Fruit fly (Drosophila melanogaster) whole organism, embryonic: ENCODE measurements around the gene capu.
A peak's percentile ranks its signal among the peaks of the same experiment; 100 is the strongest.

Experiments
- BEAF-32 ChIP-seq: fragments of 200-800 bp; sonication (Bioruptor generic); optimal IDR thresholded peaks from 3 replicates; lab custom pipeline; 2017; ENCODE audit warnings: missing biosample characterization, missing genetic modification characterization, mild to moderate bottlenecking, moderate library complexity, missing genetic modification reagents
- CG10462 ChIP-seq: fragments of 200-800 bp; sonication (Bioruptor generic); optimal IDR thresholded peaks from 2 replicates; lab custom pipeline; 2016; ENCODE audit warnings: missing biosample characterization, missing genetic modification characterization
- CG12219 ChIP-seq: fragments of 200-800 bp; sonication (Bioruptor generic); optimal IDR thresholded peaks from 3 replicates; lab custom pipeline; 2018; ENCODE audit warnings: missing biosample characterization, mild to moderate bottlenecking, missing genetic modification characterization
- CG12769 ChIP-seq: fragments of 200-800 bp; sonication (Bioruptor generic); optimal IDR thresholded peaks from 2 replicates; lab custom pipeline; 2019; ENCODE audit warnings: missing biosample characterization, mild to moderate bottlenecking, missing genetic modification characterization, moderate library complexity
- CG12942 ChIP-seq: fragments of 200-800 bp; sonication (Bioruptor generic); optimal IDR thresholded peaks from 3 replicates; lab custom pipeline; 2016; ENCODE audit warnings: missing biosample characterization, missing genetic modification characterization
- CG13424 ChIP-seq: fragments of 200-800 bp; sonication (Bioruptor generic); optimal IDR thresholded peaks from 2 replicates; lab custom pipeline; 2019; ENCODE audit warnings: missing biosample characterization, mild to moderate bottlenecking, missing genetic modification characterization, moderate library complexity
- CG1529 ChIP-seq: fragments of 200-800 bp; sonication (Bioruptor generic); optimal IDR thresholded peaks from 3 replicates; lab custom pipeline; 2018; ENCODE audit warnings: missing biosample characterization, missing genetic modification characterization
- CG1603 ChIP-seq: fragments of 200-800 bp; sonication (Bioruptor generic); optimal IDR thresholded peaks from 2 replicates; lab custom pipeline; 2019; ENCODE audit warnings: missing biosample characterization, mild to moderate bottlenecking, missing genetic modification characterization, moderate library complexity
- CG18011 ChIP-seq: fragments of 200-800 bp; sonication (Bioruptor generic); optimal IDR thresholded peaks from 2 replicates; lab custom pipeline; 2017; ENCODE audit warnings: missing biosample characterization, missing genetic modification characterization, mild to moderate bottlenecking, moderate library complexity, missing genotype
- CG18262 ChIP-seq: fragments of 200-800 bp; optimal IDR thresholded peaks from 3 replicates; lab custom pipeline; 2019; ENCODE audit warnings: missing biosample characterization, mild to moderate bottlenecking, missing genetic modification characterization, moderate library complexity
- CG18619 ChIP-seq: fragments of 200-800 bp; sonication (Bioruptor generic); optimal IDR thresholded peaks from 3 replicates; lab custom pipeline; 2017; ENCODE audit warnings: missing biosample characterization, mild to moderate bottlenecking, missing genetic modification characterization
- CG3281 ChIP-seq: fragments of 200-800 bp; sonication (Bioruptor generic); optimal IDR thresholded peaks from 3 replicates; lab custom pipeline; 2017; ENCODE audit warnings: missing biosample characterization, mild to moderate bottlenecking, missing genetic modification characterization
- CG4617 ChIP-seq: fragments of 200-800 bp; sonication (Bioruptor generic); optimal IDR thresholded peaks from 3 replicates; lab custom pipeline; 2016; ENCODE audit warnings: missing biosample characterization, missing genetic modification characterization, borderline replicate concordance
- CG4820 ChIP-seq: fragments of 200-800 bp; sonication (Bioruptor generic); optimal IDR thresholded peaks from 3 replicates; lab custom pipeline; 2016; ENCODE audit warnings: missing biosample characterization, missing genetic modification characterization
- CG6254 ChIP-seq: fragments of 200-800 bp; sonication (Bioruptor generic); optimal IDR thresholded peaks from 3 replicates; lab custom pipeline; 2017; ENCODE audit warnings: mild to moderate bottlenecking, missing biosample characterization, missing genetic modification reagents, missing genetic modification characterization
- CG6813 ChIP-seq: fragments of 200-800 bp; sonication (Bioruptor generic); optimal IDR thresholded peaks from 2 replicates; lab custom pipeline; 2017; ENCODE audit warnings: missing biosample characterization, missing genetic modification characterization, mild to moderate bottlenecking, moderate library complexity, missing genetic modification reagents
- CG7357 ChIP-seq: fragments of 200-800 bp; sonication (Bioruptor generic); IDR thresholded peaks from 3 replicates; pipeline ENCODE4 v1.3.6; 2022; ENCODE audit warnings: missing biosample characterization, missing genetic modification characterization
- CG7786 ChIP-seq: fragments of 200-800 bp; sonication (Bioruptor generic); optimal IDR thresholded peaks from 2 replicates; lab custom pipeline; 2016; ENCODE audit warnings: missing biosample characterization, missing genetic modification characterization
- CG9817 ChIP-seq: fragments of 200-800 bp; sonication (Bioruptor generic); optimal IDR thresholded peaks from 2 replicates; lab custom pipeline; 2018; ENCODE audit warnings: missing biosample characterization, mild to moderate bottlenecking, missing genetic modification characterization, moderate library complexity
- Dfd ChIP-seq, 2 experiments: fragments of >200 bp; optimal IDR thresholded peaks; 2 replicates each; lab custom pipeline; 2017; ENCODE audit warnings: missing biosample characterization in 2 of 2, missing genetic modification characterization in 2 of 2
- E2f1 ChIP-seq: fragments of 200-800 bp; sonication (Bioruptor generic); IDR thresholded peaks from 2 replicates; pipeline ENCODE4 v1.3.6; 2022; ENCODE audit warnings: missing biosample characterization, missing genetic modification characterization
- H15 ChIP-seq: fragments of 200-800 bp; sonication (Bioruptor generic); IDR thresholded peaks from 3 replicates; pipeline ENCODE4 v1.3.6; 2022; ENCODE audit warnings: missing biosample characterization, missing genetic modification characterization
- H2.0 ChIP-seq: fragments of 200-800 bp; sonication (Bioruptor generic); IDR thresholded peaks from 2 replicates; pipeline ENCODE4 v1.3.6; 2022; ENCODE audit warnings: missing biosample characterization, missing genetic modification characterization
- HHEX ChIP-seq: fragments of 200-800 bp; sonication (Bioruptor generic); optimal IDR thresholded peaks from 3 replicates; lab custom pipeline; 2017; ENCODE audit warnings: missing biosample characterization, mild to moderate bottlenecking, missing genetic modification characterization, missing genetic modification reagents
- Hey ChIP-seq: fragments of 200-800 bp; sonication (Bioruptor generic); optimal IDR thresholded peaks from 3 replicates; lab custom pipeline; 2018; ENCODE audit warnings: missing biosample characterization, mild to moderate bottlenecking, missing genetic modification characterization
- Hmr ChIP-seq: fragments of 200-800 bp; sonication (Bioruptor generic); optimal IDR thresholded peaks from 3 replicates; lab custom pipeline; 2017; ENCODE audit warnings: mild to moderate bottlenecking, missing biosample characterization, missing genetic modification reagents, missing genetic modification characterization
- Hr39 ChIP-seq: fragments of >200 bp; optimal IDR thresholded peaks from 2 replicates; lab custom pipeline; 2017
- Hr78 ChIP-seq, 2 experiments: fragments of 200-800 bp in 1 of 2; fragments of >200 bp in 1 of 2; sonication (Bioruptor generic) in 1 of 2; optimal IDR thresholded peaks; 2 replicates each; lab custom pipeline; 2017 to 2019; ENCODE audit warnings: missing biosample characterization in 2 of 2, missing genetic modification characterization in 2 of 2, mild to moderate bottlenecking in 1 of 2, moderate library complexity in 1 of 2
- Max ChIP-seq: fragments of 200-800 bp; sonication (Bioruptor generic); optimal IDR thresholded peaks from 2 replicates; lab custom pipeline; 2016; ENCODE audit warnings: missing biosample characterization, mild to moderate bottlenecking, missing genetic modification characterization
- Med ChIP-seq: fragments of 200-800 bp; sonication (Bioruptor generic); peaks from one replicate; lab custom pipeline; 2016; ENCODE audit warnings: missing biosample characterization, missing genetic modification characterization, mild to moderate bottlenecking, inconsistent platforms, moderate library complexity
- Oli ChIP-seq: fragments of 200-800 bp; sonication (Bioruptor generic); optimal IDR thresholded peaks from 2 replicates; lab custom pipeline; 2018; ENCODE audit warnings: missing biosample characterization, mild to moderate bottlenecking, missing genetic modification characterization, moderate library complexity
- Stat92E ChIP-seq, 3 experiments: fragments of >200 bp in 2 of 3; fragments of 200-800 bp in 1 of 3; sonication (Bioruptor generic) in 1 of 3; optimal IDR thresholded peaks; 2 replicates each; lab custom pipeline; 2017 to 2019; ENCODE audit warnings: missing biosample characterization in 3 of 3, missing genetic modification characterization in 3 of 3, mild to moderate bottlenecking in 1 of 3, moderate library complexity in 1 of 3
- Trl ChIP-seq, 3 experiments: fragments of >200 bp in 2 of 3; fragments of 200-800 bp in 1 of 3; sonication (Bioruptor generic) in 1 of 3; optimal IDR thresholded peaks; 2 replicates in 1 of 3; 3 replicates in 2 of 3; lab custom pipeline; 2016 to 2017; ENCODE audit warnings: missing biosample characterization in 1 of 3, missing genetic modification characterization in 1 of 3
- aop ChIP-seq: fragments of 200-800 bp; sonication (Bioruptor generic); IDR thresholded peaks from 2 replicates; pipeline ENCODE4 v1.3.6; 2022; ENCODE audit warnings: missing biosample characterization, missing genetic modification characterization
- cato ChIP-seq: fragments of 200-800 bp; sonication (Bioruptor generic); optimal IDR thresholded peaks from 2 replicates; lab custom pipeline; 2016; ENCODE audit warnings: missing biosample characterization, missing genetic modification characterization, borderline replicate concordance
- crol ChIP-seq: fragments of 200-800 bp; sonication (Bioruptor generic); IDR thresholded peaks from 2 replicates; pipeline ENCODE4 v1.3.6; 2022; ENCODE audit warnings: missing biosample characterization, missing genetic modification characterization
- da ChIP-seq: fragments of 200-800 bp; sonication (Bioruptor generic); optimal IDR thresholded peaks from 2 replicates; lab custom pipeline; 2016; ENCODE audit warnings: missing biosample characterization, missing genetic modification characterization
- dimm ChIP-seq: fragments of 200-800 bp; sonication (Bioruptor generic); IDR thresholded peaks from 2 replicates; pipeline ENCODE4 v1.3.6; 2022; ENCODE audit warnings: missing biosample characterization, missing genetic modification characterization
- disco-r ChIP-seq: fragments of 200-800 bp; sonication (Bioruptor generic); optimal IDR thresholded peaks from 2 replicates; lab custom pipeline; 2016; ENCODE audit warnings: missing biosample characterization, missing genetic modification characterization
- gce ChIP-seq: fragments of 200-800 bp; sonication (Bioruptor generic); IDR thresholded peaks from 3 replicates; pipeline ENCODE4 v1.3.6; 2022; ENCODE audit warnings: missing biosample characterization, missing genetic modification characterization
- lbe ChIP-seq: fragments of 200-800 bp; sonication (Bioruptor generic); optimal IDR thresholded peaks from 2 replicates; lab custom pipeline; 2016; ENCODE audit warnings: missing biosample characterization, mild to moderate bottlenecking, missing genetic modification characterization
- nerfin-1 ChIP-seq: fragments of 200-800 bp; sonication (Bioruptor generic); optimal IDR thresholded peaks from 3 replicates; lab custom pipeline; 2019; ENCODE audit warnings: missing biosample characterization, mild to moderate bottlenecking, missing genetic modification characterization, moderate library complexity
- pfk ChIP-seq: fragments of 200-800 bp; sonication (Bioruptor generic); optimal IDR thresholded peaks from 2 replicates; lab custom pipeline; 2018; ENCODE audit warnings: missing biosample characterization, mild to moderate bottlenecking, missing genetic modification characterization, moderate library complexity
- pita ChIP-seq: fragments of 200-800 bp; sonication (Bioruptor generic); optimal IDR thresholded peaks from 2 replicates; lab custom pipeline; 2017; ENCODE audit warnings: missing biosample characterization, mild to moderate bottlenecking, missing genetic modification characterization
- sqz ChIP-seq: fragments of 200-800 bp; sonication (Bioruptor generic); optimal IDR thresholded peaks from 3 replicates; lab custom pipeline; 2018; ENCODE audit warnings: missing biosample characterization, mild to moderate bottlenecking, missing genetic modification characterization
- tio ChIP-seq: fragments of 200-800 bp; sonication (Bioruptor generic); optimal IDR thresholded peaks from 2 replicates; lab custom pipeline; 2017; ENCODE audit warnings: missing biosample characterization, missing genetic modification characterization, inconsistent platforms
- ttk ChIP-seq: fragments of 200-800 bp; sonication (Bioruptor generic); IDR thresholded peaks from 2 replicates; pipeline ENCODE4 v2.1.2; 2022; ENCODE audit warnings: missing biosample characterization, missing genetic modification characterization
- wdn ChIP-seq: fragments of 200-800 bp; sonication (Bioruptor generic); IDR thresholded peaks from 2 replicates; pipeline ENCODE4 v1.3.6; 2022; ENCODE audit warnings: missing biosample characterization, missing genetic modification characterization
- wek ChIP-seq: fragments of 200-800 bp; sonication (Bioruptor generic); optimal IDR thresholded peaks from 3 replicates; lab custom pipeline; 2018; ENCODE audit warnings: missing biosample characterization, mild to moderate bottlenecking, missing genetic modification characterization, moderate library complexity
- wor ChIP-seq: fragments of 200-800 bp; sonication (Bioruptor generic); IDR thresholded peaks from 2 replicates; pipeline ENCODE4 v1.3.6; 2022; ENCODE audit warnings: missing biosample characterization, missing genetic modification characterization

Gene capu

dm6 chr2L:3882172-3882571, 20.5 kb downstream of the capu start (continued):
- TF ChIP-seq dimm (GFP tag; lab: Robert Waterston, UW) (no peak), gce (GFP tag; lab: Robert Waterston, UW) (no peak), da (GFP tag; lab: Kevin White, UChicago) (no peak), CG18619 (no peak), CG9817 (tag; lab: Kevin White, UChicago) (peak; percentile 16), E2f1 (GFP tag; lab: Robert Waterston, UW) (peak; percentile 46), ttk (GFP tag; lab: Robert Waterston, UW) (0 out of 2 replicates have a peak, but pooled peaks have one; percentile 37), CG6813 (no peak), CG4617 (GFP tag; lab: Kevin White, UChicago) (no peak), CG13424 (tag; lab: Kevin White, UChicago) (peak; percentile 6), CG18011 (GFP tag; lab: Kevin White, UChicago) (no peak), cato (GFP tag; lab: Kevin White, UChicago) (no peak), CG7357 (GFP tag; lab: Robert Waterston, UW) (no peak), CG7786 (GFP tag; lab: Kevin White, UChicago) (peak; percentile 12), wor (GFP tag; lab: Robert Waterston, UW) (no peak), CG18262 (tag; lab: Kevin White, UChicago) (no peak), H2.0 (no peak), H15 (GFP tag; lab: Robert Waterston, UW) (no peak), wek (no peak), wdn (GFP tag; lab: Robert Waterston, UW) (no peak), Hr39 (lab: Kevin White, UChicago) (no peak), CG3281 (GFP tag; lab: Kevin White, UChicago) (peak; percentile 10), Med (GFP tag; lab: Kevin White, UChicago) (peak; percentile 69), Dfd (GFP tag; optimal IDR thresholded peaks at IDR 0.05; lab: Kevin White, UChicago) (no peak), Trl (optimal IDR thresholded peaks at IDR 0.05; lab: Kevin White, UChicago) (no peak), Trl (GFP tag; optimal IDR thresholded peaks at IDR 0.05; lab: Kevin White, UChicago) (no peak), lbe (GFP tag; lab: Kevin White, UChicago) (no peak), Hr78 (GFP tag; optimal IDR thresholded peaks at IDR 0.05; lab: Kevin White, UChicago) (no peak), CG10462 (GFP tag; lab: Kevin White, UChicago) (no peak), pita (GFP tag; lab: Kevin White, UChicago) (no peak), sqz (GFP tag; lab: Kevin White, UChicago) (no peak), BEAF-32 (no peak), CG12219 (GFP tag; lab: Kevin White, UChicago) (no peak), tio (GFP tag; lab: Kevin White, UChicago) (peak; percentile 6), CG12769 (tag; lab: Kevin White, UChicago) (no peak), aop (GFP tag; lab: Robert Waterston, UW) (no peak), Hmr (GFP tag; lab: Kevin White, UChicago) (peak; percentile 47), Stat92E (GFP tag; optimal IDR thresholded peaks at IDR 0.05; lab: Kevin White, UChicago) (no peak), CG12942 (GFP tag; lab: Kevin White, UChicago) (peak; percentile 16), Oli (tag; lab: Kevin White, UChicago) (peak; percentile 18), CG4820 (GFP tag; lab: Kevin White, UChicago) (peak; percentile 15), Max (GFP tag; lab: Kevin White, UChicago) (no peak), pfk (GFP tag; lab: Kevin White, UChicago) (no peak), disco-r (GFP tag; lab: Kevin White, UChicago) (no peak), HHEX (GFP tag; lab: Kevin White, UChicago) (no peak), Hey (no peak), CG6254 (GFP tag; lab: Kevin White, UChicago) (no peak), crol (GFP tag; lab: Robert Waterston, UW) (no peak), nerfin-1 (tag; lab: Kevin White, UChicago) (no peak), CG1529 (GFP tag; lab: Kevin White, UChicago) (no peak), CG1603 (tag; lab: Kevin White, UChicago) (peak; percentile 43)
